Fruit fly (Drosophila melanogaster) whole organism: ENCODE data around the gene GlcAT-S.

Source experiments
- CG8478 ChIP-seq: fragments of >200 bp; optimal IDR thresholded peaks from 2 replicates; lab custom pipeline; 2018; ENCODE audit warnings: inconsistent platforms
- usp ChIP-seq: fragments of >200 bp; optimal IDR thresholded peaks from 2 replicates; lab custom pipeline; 2017; ENCODE audit warnings: missing biosample characterization, missing genetic modification characterization, mixed read lengths

dm6 chr2L:9660516-9660920 lies 44.2 kb downstream of the GlcAT-S start:
- TF ChIP-seq CG8478 (lab: Kevin White, UChicago) (no peak), usp (no peak)
